Worm (Caenorhabditis elegans) whole organism, L4 larva: ENCODE results near the gene F11C1.7.

Source experiments
- D1046.2 ChIP-seq: fragments of 200-800 bp; sonication (Bioruptor generic); IDR thresholded peaks from 2 replicates; pipeline ENCODE4 v1.3.6; 2022; ENCODE audit warnings: missing genetic modification characterization, missing compliant biosample characterization
- ces-1 ChIP-seq: fragments of 150-350 bp; sonication (generic microtip); optimal IDR thresholded peaks from 4 replicates; lab custom pipeline; 2014; ENCODE audit warnings: missing biosample characterization, missing genetic modification reagents, missing genetic modification characterization
- daf-16 ChIP-seq, 3 experiments: sonication (generic microtip); optimal IDR thresholded peaks; 2 replicates each; lab custom pipeline; 2016 to 2017; ENCODE audit warnings: missing genetic modification characterization in 3 of 3, missing genetic modification reagents in 3 of 3, mild to moderate bottlenecking in 2 of 3, missing compliant biosample characterization in 2 of 3, missing biosample characterization in 1 of 3, moderate library complexity in 1 of 3
- jun-1 ChIP-seq: fragments of 150-350 bp; optimal IDR thresholded peaks from 2 replicates; lab custom pipeline; 2014; ENCODE audit warnings: missing biosample characterization, missing genetic modification reagents, missing genetic modification characterization
- nhr-48 ChIP-seq: sonication (generic microtip); optimal IDR thresholded peaks from 2 replicates; lab custom pipeline; 2016; ENCODE audit warnings: mild to moderate bottlenecking, missing genetic modification characterization, missing compliant biosample characterization
- zag-1 ChIP-seq: fragments of 150-350 bp; optimal IDR thresholded peaks from 2 replicates; lab custom pipeline; 2014; ENCODE audit warnings: missing biosample characterization, missing genetic modification characterization

- TF ChIP-seq daf-16 (GFP tag; optimal IDR thresholded peaks at IDR 0.05; lab: Kevin White, UChicago) (no peak), daf-16 (tag; optimal IDR thresholded peaks at IDR 0.05; lab: Kevin White, UChicago) (no peak), zag-1 (tag; lab: Kevin White, UChicago) (no peak), jun-1 (no peak), nhr-48 (tag; lab: Kevin White, UChicago) (no peak), ces-1 (GFP tag; lab: Kevin White, UChicago) (no peak), D1046.2 (GFP tag; lab: Robert Waterston, UW) (no peak)
Observed at ce11 chrX:12978569-12978968, 10.6 kb upstream of the F11C1.7 start.
